Fruit fly (Drosophila melanogaster): ENCODE results near the gene CG8861.

DNA sequence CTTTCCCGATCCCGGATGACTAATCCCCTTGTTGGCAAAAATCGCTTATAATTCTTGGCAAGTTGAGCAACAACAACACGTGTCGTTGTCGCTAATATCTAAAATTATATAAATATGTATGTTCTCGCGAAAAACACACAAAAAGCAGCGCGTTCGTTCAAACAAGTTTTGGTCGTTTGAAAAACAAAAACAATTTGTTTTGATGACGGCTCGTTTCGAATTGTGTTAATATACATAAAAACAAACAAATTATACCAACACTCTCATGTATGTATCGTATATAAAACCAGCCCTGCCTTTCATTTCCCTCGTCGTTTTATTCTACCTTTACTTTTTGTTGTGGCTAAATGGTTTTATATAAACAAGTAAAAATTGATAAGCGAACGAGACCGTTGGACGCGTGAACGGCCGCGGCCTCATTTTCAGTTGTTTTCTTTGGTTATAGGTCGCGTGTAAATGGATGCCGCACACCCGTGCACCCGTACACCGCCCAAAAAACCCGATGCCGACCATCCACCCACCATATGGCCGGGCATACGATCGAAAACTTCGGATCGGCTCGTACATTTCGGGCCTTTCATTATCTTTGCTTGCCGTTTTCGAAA, 16.0 kb upstream of the CG8861 start:
- TF ChIP-seq CTCF (optimal IDR thresholded peaks at IDR 0.05) (no peak), CG8478 (optimal IDR thresholded peaks at IDR 0.05) (peak; percentile 6)
